Worm (Caenorhabditis elegans) whole organism, L4/young adult: ENCODE data around the gene xtr-1.

Experiments
- W03F9.2 ChIP-seq: fragments of 150-350 bp; optimal IDR thresholded peaks from 2 replicates; lab custom pipeline; 2014; ENCODE audit warnings: missing biosample characterization, missing genetic modification characterization
- him-1 ChIP-seq: sonication (generic microtip); optimal IDR thresholded peaks from 2 replicates; lab custom pipeline; 2016; ENCODE audit warnings: missing genotype, missing genetic modification reagents, missing genetic modification characterization, missing compliant biosample characterization

DNA sequence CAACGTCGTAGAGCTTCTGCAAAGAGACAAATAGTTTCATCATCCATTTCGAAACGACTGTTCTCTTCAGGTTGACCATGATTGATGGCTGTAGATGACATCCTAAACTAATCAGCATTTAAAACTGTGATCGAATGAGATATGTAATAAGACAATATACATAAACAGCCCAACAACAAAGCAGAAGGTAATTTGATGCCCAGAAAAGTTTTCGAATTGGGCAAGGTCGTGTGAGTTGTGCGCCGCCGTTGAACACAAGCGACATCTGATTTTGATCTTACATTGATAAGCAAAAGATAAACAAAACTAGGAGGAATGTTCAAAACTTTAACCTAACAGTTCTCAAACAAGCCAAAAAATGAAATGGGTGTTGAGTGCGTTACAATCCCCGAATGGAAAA lies 33.0 kb downstream of the xtr-1 start, which contains the start of gene Y62H9A.7:
- TF ChIP-seq him-1 (no peak), W03F9.2 (tag; lab: Kevin White, UChicago) (no peak)
